Fruit fly (Drosophila melanogaster): ENCODE measurements around the gene CG4367.

The CG4367 gene

dm6 chr3R:20254231-20255126 is 50.3 kb downstream of the CG4367 start (continued):
- TF ChIP-seq CG3163 (GFP tag; optimal IDR thresholded peaks at IDR 0.05) (no peak), CG30020 (tag; optimal IDR thresholded peaks at IDR 0.05) (no peak), CG15479 (GFP tag; optimal IDR thresholded peaks at IDR 0.05) (no peak), Eip74EF (GFP tag; optimal IDR thresholded peaks at IDR 0.05) (no peak), CG8478 (optimal IDR thresholded peaks at IDR 0.05) (no peak), CG4404 (GFP tag; IDR thresholded peaks at IDR 0.05) (no peak), CG1792 (GFP tag; optimal IDR thresholded peaks at IDR 0.05) (no peak), D19B (GFP tag; optimal IDR thresholded peaks at IDR 0.05) (no peak), CG32532 (GFP tag; IDR thresholded peaks at IDR 0.05) (no peak), h (optimal IDR thresholded peaks at IDR 0.05) (no peak), CG15696 (tag; optimal IDR thresholded peaks at IDR 0.05) (no peak), ac (GFP tag; optimal IDR thresholded peaks at IDR 0.05) (no peak), pnt (GFP tag; optimal IDR thresholded peaks at IDR 0.05) (no peak), crp (GFP tag; optimal IDR thresholded peaks at IDR 0.05) (no peak), NC2α (GFP tag; optimal IDR thresholded peaks at IDR 0.05) (no peak), CG6765 (GFP tag; optimal IDR thresholded peaks at IDR 0.05) (no peak), caup (GFP tag; optimal IDR thresholded peaks at IDR 0.05; ENCODE audit: severe bottlenecking) (no peak), Dad (GFP tag; optimal IDR thresholded peaks at IDR 0.05) (no peak), zf30C (GFP tag; optimal IDR thresholded peaks at IDR 0.05) (no peak), bowl (GFP tag; IDR thresholded peaks at IDR 0.05) (no peak), CG9876 (GFP tag; optimal IDR thresholded peaks at IDR 0.05) (no peak), CG18764 (GFP tag; optimal IDR thresholded peaks at IDR 0.05) (no peak), CG4617 (GFP tag; optimal IDR thresholded peaks at IDR 0.05; ENCODE audit: borderline replicate concordance) (no peak), CG3847 (GFP tag; IDR thresholded peaks at IDR 0.05) (no peak), shn (GFP tag; optimal IDR thresholded peaks at IDR 0.05) (no peak), sd (tag; optimal IDR thresholded peaks at IDR 0.05) (no peak), pfk (GFP tag; optimal IDR thresholded peaks at IDR 0.05) (no peak), CG7372 (GFP tag; IDR thresholded peaks at IDR 0.05) (no peak), esg (GFP tag; conservative IDR thresholded peaks at IDR 0.05) (no peak), CG12071 (GFP tag; optimal IDR thresholded peaks at IDR 0.05) (no peak), so (GFP tag; IDR thresholded peaks at IDR 0.05) (no peak), Dll (GFP tag; IDR thresholded peaks at IDR 0.05; ENCODE audit: partially characterized antibody) (no peak), Dref (GFP tag; IDR thresholded peaks at IDR 0.05) (no peak), gem (tag; optimal IDR thresholded peaks at IDR 0.05) (peak; percentile 38), nom (GFP tag; optimal IDR thresholded peaks at IDR 0.05) (no peak), CG2116 (GFP tag; optimal IDR thresholded peaks at IDR 0.05) (no peak), Lpt (GFP tag; optimal IDR thresholded peaks at IDR 0.05) (no peak), ro (GFP tag; IDR thresholded peaks at IDR 0.05) (no peak), Trl (optimal IDR thresholded peaks at IDR 0.05) (peak; percentile 34 to 53), Trl (GFP tag; optimal IDR thresholded peaks at IDR 0.05) (no peak), chn (GFP tag; optimal IDR thresholded peaks at IDR 0.05) (no peak), Tbp (GFP tag; optimal IDR thresholded peaks at IDR 0.05) (no peak), Ets65A (GFP tag) (no peak), Abd-B (GFP tag; optimal IDR thresholded peaks at IDR 0.05) (no peak), cas (GFP tag; IDR thresholded peaks at IDR 0.05) (no peak), Sin3A (optimal IDR thresholded peaks at IDR 0.05) (no peak), CG2120 (GFP tag; optimal IDR thresholded peaks at IDR 0.05) (no peak), CkIIα-i1 (GFP tag; IDR thresholded peaks at IDR 0.05) (no peak), pho (GFP tag; optimal IDR thresholded peaks at IDR 0.05) (no peak), CG2129 (GFP tag; IDR thresholded peaks at IDR 0.05; ENCODE audit: partially characterized antibody) (no peak), onecut (GFP tag; IDR thresholded peaks at IDR 0.05) (no peak), CG10321 (GFP tag; IDR thresholded peaks at IDR 0.05) (no peak)
